Worm (Caenorhabditis elegans): ENCODE measurements around the gene glb-21.

The glb-21 gene

DNA sequence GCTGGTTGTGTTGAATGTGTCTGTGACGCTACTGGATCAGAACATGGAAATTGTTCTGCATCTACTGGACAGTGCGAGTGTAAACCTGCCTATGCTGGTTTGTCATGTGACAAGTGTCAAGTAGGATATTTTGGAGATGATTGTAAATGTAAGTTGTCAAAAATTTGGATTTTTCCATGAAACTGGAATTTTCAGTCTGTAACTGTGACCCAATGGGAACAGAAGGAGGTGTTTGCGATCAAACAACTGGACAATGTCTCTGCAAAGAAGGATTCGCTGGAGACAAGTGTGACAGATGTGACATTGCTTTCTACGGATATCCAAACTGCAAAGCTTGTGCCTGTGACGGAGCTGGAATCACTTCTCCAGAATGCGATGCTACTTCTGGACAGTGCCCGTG lies 43.0 kb downstream of the glb-21 start:
- TF ChIP-seq repo-1 (tag; optimal IDR thresholded peaks at IDR 0.05), result no peak
- no peak for TF ChIP-seq ztf-28 (GFP tag; IDR thresholded peaks at IDR 0.05)
- TF ChIP-seq madf-8 (GFP tag; conservative IDR thresholded peaks at IDR 0.05), result no peak
- TF ChIP-seq fkh-3 (tag; optimal IDR thresholded peaks at IDR 0.05), result no peak
- no peak for TF ChIP-seq zim-3 (tag; optimal IDR thresholded peaks at IDR 0.05)
- no peak for TF ChIP-seq C06A6.2 (GFP tag; conservative IDR thresholded peaks at IDR 0.05)
- no peak for TF ChIP-seq F23B12.7 (tag; optimal IDR thresholded peaks at IDR 0.05; ENCODE audit: insufficient read depth)
- no peak for TF ChIP-seq rec-8 (tag; optimal IDR thresholded peaks at IDR 0.05)
- no peak for TF ChIP-seq ceh-58 (GFP tag; IDR thresholded peaks at IDR 0.05)
- TF ChIP-seq Y53G8AR.9 (GFP tag; conservative IDR thresholded peaks at IDR 0.05), result no peak
- TF ChIP-seq him-1 (tag; optimal IDR thresholded peaks at IDR 0.05), result no peak
- TF ChIP-seq tbx-9 (tag; optimal IDR thresholded peaks at IDR 0.05; ENCODE audit: borderline replicate concordance), result no peak

DNA sequence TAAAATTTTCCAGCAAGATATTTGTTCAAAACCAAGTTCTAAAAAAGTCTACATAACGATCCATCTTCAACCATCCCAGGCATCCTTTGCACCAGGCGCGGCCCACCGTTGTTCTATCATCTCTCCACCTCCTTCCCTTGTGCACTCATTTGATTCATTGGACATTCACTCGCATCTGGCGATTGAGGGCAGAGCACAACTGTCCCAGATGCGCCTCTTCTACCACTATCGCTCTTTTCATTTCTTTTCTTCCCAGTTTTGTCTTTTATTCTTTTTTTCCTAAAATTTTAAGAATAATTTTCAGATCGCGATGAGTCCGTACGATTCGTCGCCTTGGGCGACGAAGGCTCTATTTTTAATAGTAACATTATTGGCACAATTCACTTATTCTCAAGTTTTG lies 45.1 kb downstream of the glb-21 start, which contains the start of gene epi-1:
Gene epi-1 (plus strand): TSS at position 301 of the 400 bp plus-strand sequence.
- TF ChIP-seq lin-35 (GFP tag; optimal IDR thresholded peaks at IDR 0.05) (no peak), ztf-28 (GFP tag; IDR thresholded peaks at IDR 0.05) (0 out of 2 replicates have a peak, but pooled peaks have one; percentile 12), let-607 (tag; optimal IDR thresholded peaks at IDR 0.05) (no peak), F55B11.4 (tag; optimal IDR thresholded peaks at IDR 0.05; ENCODE audit: borderline replicate concordance, insufficient read depth) (no peak), lsy-27 (tag; optimal IDR thresholded peaks at IDR 0.05; ENCODE audit: borderline replicate concordance, insufficient read depth) (no peak), rec-8 (tag; optimal IDR thresholded peaks at IDR 0.05) (no peak), F33H1.4 (GFP tag; IDR thresholded peaks at IDR 0.05) (no peak), sptf-2 (GFP tag; optimal IDR thresholded peaks at IDR 0.05) (no peak), bed-2 (GFP tag; IDR thresholded peaks at IDR 0.05) (no peak)

DNA sequence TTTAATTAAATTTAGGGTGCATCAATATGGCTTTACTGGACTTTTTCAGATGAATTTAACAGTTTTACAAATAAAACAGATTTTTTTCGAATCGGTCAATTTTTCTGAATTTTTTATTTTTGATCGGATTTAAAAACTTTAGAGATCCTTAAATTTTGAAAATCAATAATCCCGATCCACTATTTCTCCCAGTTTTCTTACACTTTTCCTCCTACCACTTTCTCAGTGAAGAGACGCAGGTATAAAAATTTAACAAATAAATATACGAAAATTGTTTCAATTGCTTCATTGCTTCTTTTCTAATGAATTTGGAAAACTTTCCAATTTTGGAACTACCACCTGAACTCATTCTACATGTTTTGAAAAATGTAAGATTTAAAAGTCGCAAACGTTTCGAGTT lies 47.5 kb downstream of the glb-21 start, which contains the start of gene K08C7.7:
Gene K08C7.7 (plus strand): TSS at position 301 of the 400 bp plus-strand sequence.
- TF ChIP-seq F49E8.2 (tag; optimal IDR thresholded peaks at IDR 0.05; ENCODE audit: insufficient read depth), result no peak

DNA sequence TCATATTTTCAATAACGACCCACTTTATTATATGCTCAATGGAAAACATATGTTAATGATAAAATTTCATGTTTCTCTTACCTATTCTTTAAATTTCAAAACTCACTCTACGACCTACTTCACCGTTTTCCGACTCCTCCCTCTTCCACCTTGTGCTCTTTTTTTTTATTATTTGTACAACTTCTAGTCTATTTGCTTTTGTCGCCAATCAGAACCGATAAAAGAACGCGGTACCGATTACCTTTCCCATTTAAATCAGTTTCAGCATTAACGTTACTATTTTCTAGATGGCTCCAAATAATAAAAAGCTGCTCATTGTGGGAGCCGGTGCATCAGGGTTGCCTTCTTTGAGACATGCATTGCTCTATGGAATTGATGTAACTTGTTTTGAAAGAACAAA lies 49.8 kb downstream of the glb-21 start, which contains the start of gene fmo-1:
Gene fmo-1 (plus strand): TSS at position 98 of the 400 bp plus-strand sequence.
- no peak for TF ChIP-seq snpc-4 (GFP tag; optimal IDR thresholded peaks at IDR 0.05)
- no peak for TF ChIP-seq snpc-4 (tag; optimal IDR thresholded peaks at IDR 0.05)
- peak; percentile 14 for TF ChIP-seq nhr-80 (tag; optimal IDR thresholded peaks at IDR 0.05)
- no peak for TF ChIP-seq egrh-3 (GFP tag; IDR thresholded peaks at IDR 0.05)

DNA sequence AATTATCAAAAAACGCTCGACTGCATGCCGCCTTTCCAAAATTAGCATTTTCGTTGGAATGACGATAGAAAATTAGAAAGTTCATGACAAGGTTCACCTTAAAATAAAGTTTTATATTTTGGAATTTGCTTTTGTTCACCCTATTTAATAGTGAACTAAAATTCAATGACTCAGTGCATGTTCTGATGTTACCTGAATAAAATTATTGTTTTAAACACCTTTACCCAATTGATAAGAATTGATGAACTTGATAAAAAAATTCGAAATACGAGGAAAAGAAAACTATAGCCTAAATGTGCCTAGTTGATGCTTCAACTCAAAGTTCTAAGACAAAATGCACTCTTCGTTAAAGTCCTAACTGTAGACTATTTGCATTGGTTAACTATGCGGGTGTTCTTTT lies 50.5 kb downstream of the glb-21 start:
- TF ChIP-seq dox-1 (GFP tag; IDR thresholded peaks at IDR 0.05) (no peak), snpc-4 (GFP tag; optimal IDR thresholded peaks at IDR 0.05) (no peak), snpc-4 (tag; optimal IDR thresholded peaks at IDR 0.05) (no peak), aptf-2 (GFP tag; conservative IDR thresholded peaks at IDR 0.05) (no peak)

Measured in whole organism, young adult.